Fruit fly (Drosophila melanogaster): ENCODE results near the gene Tsp86D.

Tsp86D gene

dm6 chr3R:10888633-10889519 lies 20.4 kb downstream of the Tsp86D start (continued):
- TF ChIP-seq fd3F (GFP tag; optimal IDR thresholded peaks at IDR 0.05), result no peak
- TF ChIP-seq gt (GFP tag; IDR thresholded peaks at IDR 0.05), result no peak
- TF ChIP-seq CG15269 (tag; optimal IDR thresholded peaks at IDR 0.05), result peak; percentile 34
- peak; percentile 64 for TF ChIP-seq CG2678 (tag; optimal IDR thresholded peaks at IDR 0.05)
- TF ChIP-seq Atf3 (GFP tag; optimal IDR thresholded peaks at IDR 0.05), result no peak
- TF ChIP-seq H15 (GFP tag; IDR thresholded peaks at IDR 0.05), result no peak
- TF ChIP-seq Ets65A (GFP tag), result peak; percentile 91
- TF ChIP-seq nom (GFP tag; optimal IDR thresholded peaks at IDR 0.05), result peak; percentile 99
- TF ChIP-seq pan (optimal IDR thresholded peaks at IDR 0.05), result no peak
- TF ChIP-seq pan (GFP tag; optimal IDR thresholded peaks at IDR 0.05 in 1 of 2, IDR thresholded peaks at IDR 0.05 in 1 of 2), result peak in 1 of 2 experiments; percentile 16
- no peak for TF ChIP-seq ro (GFP tag; IDR thresholded peaks at IDR 0.05)
- TF ChIP-seq knrl (GFP tag; IDR thresholded peaks at IDR 0.05; ENCODE audit: partially characterized antibody), result no peak
- TF ChIP-seq ewg (GFP tag; optimal IDR thresholded peaks at IDR 0.05), result no peak
- no peak for TF ChIP-seq Doc2 (GFP tag; IDR thresholded peaks at IDR 0.05)
- peak; percentile 90 for TF ChIP-seq Med (GFP tag)
- TF ChIP-seq CG11695 (GFP tag; IDR thresholded peaks at IDR 0.05), result 0 out of 3 replicates have a peak, but pooled peaks have one; percentile 6
- no peak for TF ChIP-seq CG11247 (GFP tag; IDR thresholded peaks at IDR 0.05)
- TF ChIP-seq Oli (tag; optimal IDR thresholded peaks at IDR 0.05), result no peak
- no peak; the same call in 1 of the 2 replicates for TF ChIP-seq ranshi (GFP tag; IDR thresholded peaks at IDR 0.05)
- TF ChIP-seq tap (tag; optimal IDR thresholded peaks at IDR 0.05), result peak; percentile 10
- peak; percentile 17 for TF ChIP-seq CG6813 (GFP tag; optimal IDR thresholded peaks at IDR 0.05)
- TF ChIP-seq ham (GFP tag; IDR thresholded peaks at IDR 0.05), result no peak
- no peak for TF ChIP-seq usp (GFP tag; optimal IDR thresholded peaks at IDR 0.05)
- peak; percentile 23 for TF ChIP-seq CG9727 (GFP tag; optimal IDR thresholded peaks at IDR 0.05)
- no peak for TF ChIP-seq CG2202 (tag; optimal IDR thresholded peaks at IDR 0.05)
- peak; percentile 15 for TF ChIP-seq CG13424 (tag; optimal IDR thresholded peaks at IDR 0.05)
- TF ChIP-seq crp (GFP tag; optimal IDR thresholded peaks at IDR 0.05), result no peak
- TF ChIP-seq CG10147 (GFP tag; optimal IDR thresholded peaks at IDR 0.05), result peak; percentile 20
- TF ChIP-seq CG11723 (GFP tag; optimal IDR thresholded peaks at IDR 0.05), result no peak
- no peak for TF ChIP-seq E2f1 (GFP tag; IDR thresholded peaks at IDR 0.05)
- no peak for TF ChIP-seq CG16815 (GFP tag; optimal IDR thresholded peaks at IDR 0.05)
- TF ChIP-seq PHDP (tag; optimal IDR thresholded peaks at IDR 0.05), result peak; percentile 44
- no peak for TF ChIP-seq CG11085 (GFP tag; IDR thresholded peaks at IDR 0.05)
- TF ChIP-seq slbo (GFP tag; IDR thresholded peaks at IDR 0.05), result peak; percentile 58
- no peak for TF ChIP-seq phol (tag; optimal IDR thresholded peaks at IDR 0.05)
- TF ChIP-seq Camta (GFP tag; optimal IDR thresholded peaks at IDR 0.05), result no peak
- TF ChIP-seq h (optimal IDR thresholded peaks at IDR 0.05), result no peak
- peak; percentile 12; the same call in 1 of the 3 replicates for TF ChIP-seq Optix (GFP tag; IDR thresholded peaks at IDR 0.05)
- no peak for TF ChIP-seq ttk (GFP tag; IDR thresholded peaks at IDR 0.05)
- TF ChIP-seq Opbp (GFP tag; IDR thresholded peaks at IDR 0.05; ENCODE audit: partially characterized antibody), result no peak
- no peak for TF ChIP-seq hkb (optimal IDR thresholded peaks at IDR 0.05)
- peak; percentile 44; the same call in 1 of the 2 replicates for TF ChIP-seq hkb (GFP tag; IDR thresholded peaks at IDR 0.05)
- no peak for TF ChIP-seq CG10565 (GFP tag; optimal IDR thresholded peaks at IDR 0.05)
- TF ChIP-seq CG14050 (GFP tag; IDR thresholded peaks at IDR 0.05), result no peak
- peak; percentile 49 for TF ChIP-seq CG10431 (GFP tag; optimal IDR thresholded peaks at IDR 0.05)
- no peak for TF ChIP-seq gcm (GFP tag; optimal IDR thresholded peaks at IDR 0.05)
- peak; percentile 30 for TF ChIP-seq dmrt99B (tag; optimal IDR thresholded peaks at IDR 0.05)
- no peak for TF ChIP-seq pita (GFP tag; optimal IDR thresholded peaks at IDR 0.05)
- no peak for TF ChIP-seq fd96Cb (tag; optimal IDR thresholded peaks at IDR 0.05)

Measured in whole organism, embryonic.